Worm (Caenorhabditis elegans): ENCODE data around the gene pot-3.

- TF ChIP-seq nfya-1 (tag; optimal IDR thresholded peaks at IDR 0.05) (no peak), unc-86 (tag; optimal IDR thresholded peaks at IDR 0.05) (no peak), hlh-8 (tag; optimal IDR thresholded peaks at IDR 0.05) (no peak), hlh-15 (tag; optimal IDR thresholded peaks at IDR 0.05) (no peak), ceh-6 (GFP tag; optimal IDR thresholded peaks at IDR 0.05) (no peak), pha-2 (tag; optimal IDR thresholded peaks at IDR 0.05) (no peak), ama-1 (optimal IDR thresholded peaks at IDR 0.05) (no peak)
Measured at ce11 chrIII:13765782-13766181, 14.2 kb upstream of the pot-3 start.
